Worm (Caenorhabditis elegans): ENCODE results near the gene K01D12.1.

- no peak for TF ChIP-seq pha-4 (tag; optimal IDR thresholded peaks at IDR 0.05)
- no peak for TF ChIP-seq nhr-237 (tag; optimal IDR thresholded peaks at IDR 0.05)
- TF ChIP-seq unc-62 (GFP tag; optimal IDR thresholded peaks at IDR 0.05): no peak
- no peak for TF ChIP-seq snpc-4 (tag; optimal IDR thresholded peaks at IDR 0.05)
- no peak for TF ChIP-seq nhr-2 (tag; optimal IDR thresholded peaks at IDR 0.05)
- no peak for TF ChIP-seq ztf-11 (tag; optimal IDR thresholded peaks at IDR 0.05)
- no peak for TF ChIP-seq lin-13 (tag; optimal IDR thresholded peaks at IDR 0.05)
- TF ChIP-seq mls-2 (tag; optimal IDR thresholded peaks at IDR 0.05): no peak
- TF ChIP-seq mep-1 (tag; optimal IDR thresholded peaks at IDR 0.05): no peak
- TF ChIP-seq M03D4.4 (tag; optimal IDR thresholded peaks at IDR 0.05): no peak
- TF ChIP-seq blmp-1 (tag; optimal IDR thresholded peaks at IDR 0.05): no peak
Measured at ce11 chrV:12406514-12406913, 29.2 kb downstream of the K01D12.1 start.
